Worm (Caenorhabditis elegans): ENCODE results near the gene B0416.2.

DNA sequence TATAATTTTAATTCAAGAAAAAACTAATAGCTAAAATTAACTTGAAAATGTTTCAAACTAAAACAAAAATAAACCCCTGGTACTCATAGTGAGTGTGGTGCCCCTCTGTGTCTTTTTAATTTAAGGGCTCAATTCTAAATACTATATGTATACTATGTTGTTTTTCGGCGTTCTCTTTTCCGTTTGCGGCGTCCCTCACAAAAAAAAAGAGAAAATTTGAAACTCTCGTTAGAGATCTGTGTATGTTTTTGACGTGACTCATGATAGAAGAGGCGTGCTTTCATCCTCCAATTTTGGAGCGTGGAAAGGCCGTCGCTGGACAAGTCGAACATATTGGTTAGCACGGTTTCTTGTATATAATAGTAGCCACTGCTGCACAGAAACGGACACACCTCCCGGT, 47.5 kb upstream of the B0416.2 start, which contains the start of gene pes-8:
- TF ChIP-seq zfp-3 (GFP tag; conservative IDR thresholded peaks at IDR 0.05) (no peak), mdl-1 (tag; optimal IDR thresholded peaks at IDR 0.05) (no peak), spr-3 (GFP tag; optimal IDR thresholded peaks at IDR 0.05) (no peak), nhr-237 (tag; optimal IDR thresholded peaks at IDR 0.05) (no peak), F49E8.2 (tag; optimal IDR thresholded peaks at IDR 0.05; ENCODE audit: borderline replicate concordance) (no peak), fos-1 (tag; optimal IDR thresholded peaks at IDR 0.05) (no peak), jun-1 (tag; optimal IDR thresholded peaks at IDR 0.05) (no peak), F26F4.8 (GFP tag; conservative IDR thresholded peaks at IDR 0.05) (no peak), lin-38 (GFP tag; IDR thresholded peaks at IDR 0.05) (no peak), snpc-4 (tag; optimal IDR thresholded peaks at IDR 0.05) (no peak), nhr-28 (tag; optimal IDR thresholded peaks at IDR 0.05) (no peak), fkh-10 (GFP tag; optimal IDR thresholded peaks at IDR 0.05) (no peak)
